Worm (Caenorhabditis elegans) whole organism, early embryonic: ENCODE measurements around the gene arr-1.
A peak's percentile ranks its signal among the peaks of the same experiment; 100 is the strongest.

ENCODE experiments used
- B0310.2 ChIP-seq: sonication (generic microtip); optimal IDR thresholded peaks from 2 replicates; lab custom pipeline; 2016; ENCODE audit warnings: mild to moderate bottlenecking, missing genetic modification characterization, missing compliant biosample characterization
- F13C5.2 ChIP-seq: sonication (generic microtip); optimal IDR thresholded peaks from 2 replicates; lab custom pipeline; 2017; ENCODE audit warnings: mild to moderate bottlenecking, missing genetic modification characterization, inconsistent platforms, missing compliant biosample characterization
- aly-1 ChIP-seq: sonication (generic microtip); optimal IDR thresholded peaks from 2 replicates; lab custom pipeline; 2016; ENCODE audit warnings: missing genetic modification characterization, missing compliant biosample characterization
- ama-1 ChIP-seq: fragments of 150-350 bp; optimal IDR thresholded peaks from 2 replicates; lab custom pipeline; 2014
- ceh-13 ChIP-seq: fragments of 200-800 bp; sonication (Bioruptor generic); optimal IDR thresholded peaks from 2 replicates; lab custom pipeline; 2018; ENCODE audit warnings: mild to moderate bottlenecking, missing genetic modification characterization, missing compliant biosample characterization
- ceh-36 ChIP-seq: sonication (generic microtip); optimal IDR thresholded peaks from 2 replicates; lab custom pipeline; 2016; ENCODE audit warnings: missing genetic modification characterization, inconsistent platforms, missing compliant biosample characterization
- ets-7 ChIP-seq: sonication (generic microtip); optimal IDR thresholded peaks from 2 replicates; lab custom pipeline; 2016; ENCODE audit warnings: missing genotype, missing genetic modification characterization, missing compliant biosample characterization
- flt-1 ChIP-seq: fragments of 200-800 bp; sonication (Bioruptor generic); IDR thresholded peaks from 2 replicates; pipeline ENCODE4 v1.3.6; 2022; ENCODE audit warnings: missing genetic modification characterization, missing compliant biosample characterization
- hmbx-1 ChIP-seq: sonication (generic microtip); optimal IDR thresholded peaks from 2 replicates; lab custom pipeline; 2016; ENCODE audit warnings: mild to moderate bottlenecking, missing genetic modification characterization, missing compliant biosample characterization
- hmg-4 ChIP-seq: fragments of 200-800 bp; sonication (Bioruptor generic); optimal IDR thresholded peaks from 2 replicates; lab custom pipeline; 2018; ENCODE audit warnings: mild to moderate bottlenecking, missing genetic modification characterization, missing compliant biosample characterization
- hnd-1 ChIP-seq: sonication (generic microtip); optimal IDR thresholded peaks from 2 replicates; lab custom pipeline; 2016; ENCODE audit warnings: missing genetic modification characterization, missing compliant biosample characterization
- pes-1 ChIP-seq: fragments of 200-800 bp; sonication (Bioruptor generic); IDR thresholded peaks from 2 replicates; pipeline ENCODE4 v1.3.6; 2022; ENCODE audit warnings: missing genetic modification reagents, missing genetic modification characterization, missing compliant biosample characterization
- scrt-1 ChIP-seq: fragments of 200-800 bp; sonication (Bioruptor generic); IDR thresholded peaks from 2 replicates; pipeline ENCODE4 v1.3.6; 2022; ENCODE audit warnings: missing genetic modification characterization, missing compliant biosample characterization
- sea-1 ChIP-seq: fragments of 200-800 bp; sonication (Bioruptor generic); conservative IDR thresholded peaks from 2 replicates; pipeline ENCODE4 v1.3.6; 2022; ENCODE audit warnings: missing genetic modification characterization, missing compliant biosample characterization
- tbx-11 ChIP-seq: fragments of 200-800 bp; sonication (Bioruptor generic); IDR thresholded peaks from 2 replicates; pipeline ENCODE4 v1.3.6; 2022; ENCODE audit warnings: missing genetic modification characterization, missing compliant biosample characterization
- tbx-37 ChIP-seq: fragments of 200-800 bp; sonication (Bioruptor generic); conservative IDR thresholded peaks from 2 replicates; pipeline ENCODE4 v1.3.6; 2022; ENCODE audit warnings: missing genetic modification reagents, missing genetic modification characterization, missing compliant biosample characterization
- tra-4 ChIP-seq: sonication (generic microtip); optimal IDR thresholded peaks from 2 replicates; lab custom pipeline; 2017; ENCODE audit warnings: missing genetic modification characterization, missing compliant biosample characterization

Gene arr-1

ce11 chrX:950482-950881 is at the start of gene arr-1:
Gene arr-1 (plus strand): TSS chrX:950782.
- TF ChIP-seq ama-1 (lab: Kevin White, UChicago) = no peak
- no peak for TF ChIP-seq ceh-13

- TF ChIP-seq hnd-1 (tag; lab: Kevin White, UChicago) (no peak), flt-1 (no peak), tbx-37 (GFP tag; lab: Robert Waterston, UW) (no peak), ceh-36 (tag; lab: Kevin White, UChicago) (no peak), hmg-4 (GFP tag; lab: Kevin White, UChicago) (no peak), tbx-11 (no peak)
Measured at ce11 chrX:902512-902911, 48.1 kb upstream of the arr-1 start, which contains the start of gene ZC13.10. Gene ZC13.10 (minus strand): TSS chrX:902612.

ce11 chrX:910337-910736 is 40.2 kb upstream of the arr-1 start:
- no peak for TF ChIP-seq pes-1
- no peak for TF ChIP-seq hmg-4 (GFP tag; lab: Kevin White, UChicago)
- TF ChIP-seq hmbx-1 = no peak
- TF ChIP-seq ceh-13 = no peak
- TF ChIP-seq ama-1 (lab: Kevin White, UChicago) = no peak
- TF ChIP-seq B0310.2 (tag; lab: Kevin White, UChicago) = no peak
- no peak for TF ChIP-seq tbx-37 (GFP tag; lab: Robert Waterston, UW)
- TF ChIP-seq ceh-36 (tag; lab: Kevin White, UChicago) = no peak
- no peak for TF ChIP-seq hnd-1 (tag; lab: Kevin White, UChicago)
- TF ChIP-seq sea-1 (GFP tag; lab: Robert Waterston, UW) = no peak
- no peak for TF ChIP-seq aly-1 (tag; lab: Kevin White, UChicago)
- no peak for TF ChIP-seq ets-7
- TF ChIP-seq tra-4 = no peak
- TF ChIP-seq F13C5.2 (tag; lab: Kevin White, UChicago) = no peak
- no peak for TF ChIP-seq flt-1

ce11 chrX:912564-912963 is 38.0 kb upstream of the arr-1 start:
- TF ChIP-seq tbx-11 (no peak), tbx-37 (GFP tag; lab: Robert Waterston, UW) (no peak), tra-4 (no peak), aly-1 (tag; lab: Kevin White, UChicago) (no peak)

- TF ChIP-seq pes-1 (no peak), ama-1 (lab: Kevin White, UChicago) (no peak)
Measured at ce11 chrX:912990-913389, 37.6 kb upstream of the arr-1 start, which contains the start of gene F35H12.6. Gene F35H12.6 (plus strand): TSS chrX:913290.

- no peak for TF ChIP-seq pes-1
- peak; percentile 4 for TF ChIP-seq hmg-4 (GFP tag; lab: Kevin White, UChicago)
- 0 out of 2 replicates have a peak, but pooled peaks have one; percentile 23 for TF ChIP-seq tbx-37 (GFP tag; lab: Robert Waterston, UW)
Measured at ce11 chrX:915510-915909, 35.1 kb upstream of the arr-1 start, which contains the start of gene sel-12. Gene sel-12 (plus strand): TSS chrX:915867.

- TF ChIP-seq hmbx-1 = no peak
- TF ChIP-seq hmg-4 (GFP tag; lab: Kevin White, UChicago) = no peak
- no peak for TF ChIP-seq pes-1
- TF ChIP-seq aly-1 (tag; lab: Kevin White, UChicago) = no peak
- TF ChIP-seq F13C5.2 (tag; lab: Kevin White, UChicago) = no peak
- no peak for TF ChIP-seq hnd-1 (tag; lab: Kevin White, UChicago)
- TF ChIP-seq ceh-13 = no peak
- TF ChIP-seq tra-4 = no peak
- TF ChIP-seq tbx-37 (GFP tag; lab: Robert Waterston, UW) = no peak
- no peak for TF ChIP-seq tbx-11
- TF ChIP-seq scrt-1 = no peak
- TF ChIP-seq flt-1 = no peak
- no peak for TF ChIP-seq ceh-36 (tag; lab: Kevin White, UChicago)
- no peak for TF ChIP-seq ama-1 (lab: Kevin White, UChicago)
- TF ChIP-seq ets-7 = no peak
- no peak for TF ChIP-seq B0310.2 (tag; lab: Kevin White, UChicago)
- no peak for TF ChIP-seq sea-1 (GFP tag; lab: Robert Waterston, UW)
Measured at ce11 chrX:918097-918496, 32.5 kb upstream of the arr-1 start, which contains the start of gene F35H12.5. Gene F35H12.5 (plus strand): TSS chrX:918397.

- TF ChIP-seq hnd-1 (tag; lab: Kevin White, UChicago) = no peak
- TF ChIP-seq tra-4 = no peak
- TF ChIP-seq scrt-1 = no peak
- no peak for TF ChIP-seq hmbx-1
- no peak for TF ChIP-seq ceh-36 (tag; lab: Kevin White, UChicago)
- TF ChIP-seq pes-1 = no peak
- no peak for TF ChIP-seq ama-1 (lab: Kevin White, UChicago)
- no peak for TF ChIP-seq tbx-37 (GFP tag; lab: Robert Waterston, UW)
- TF ChIP-seq flt-1 = no peak
- no peak for TF ChIP-seq hmg-4 (GFP tag; lab: Kevin White, UChicago)
- no peak for TF ChIP-seq tbx-11
- no peak for TF ChIP-seq aly-1 (tag; lab: Kevin White, UChicago)
- TF ChIP-seq ets-7 = no peak
- no peak for TF ChIP-seq sea-1 (GFP tag; lab: Robert Waterston, UW)
- TF ChIP-seq ceh-13 = no peak
- TF ChIP-seq F13C5.2 (tag; lab: Kevin White, UChicago) = no peak
- TF ChIP-seq B0310.2 (tag; lab: Kevin White, UChicago) = no peak
Measured at ce11 chrX:924495-925008, 26.0 kb upstream of the arr-1 start, which contains the start of the genes pifk-1 and tbc-11. Gene pifk-1 (minus strand): TSS chrX:924511. Gene tbc-11 (plus strand): TSS chrX:924958.

- TF ChIP-seq hnd-1 (tag; lab: Kevin White, UChicago) = no peak
- TF ChIP-seq aly-1 (tag; lab: Kevin White, UChicago) = no peak
- no peak for TF ChIP-seq hmg-4 (GFP tag; lab: Kevin White, UChicago)
- no peak for TF ChIP-seq ama-1 (lab: Kevin White, UChicago)
- TF ChIP-seq F13C5.2 (tag; lab: Kevin White, UChicago) = no peak
- TF ChIP-seq pes-1 = no peak
- no peak for TF ChIP-seq flt-1
- no peak for TF ChIP-seq tra-4
Measured at ce11 chrX:926125-926524, 24.5 kb upstream of the arr-1 start.
